Fruit fly (Drosophila melanogaster) whole organism, embryonic: ENCODE results near the gene CCAP.

Experiments used
- CG18011 ChIP-seq: fragments of 200-800 bp; sonication (Bioruptor generic); optimal IDR thresholded peaks from 2 replicates; lab custom pipeline; 2017; ENCODE audit warnings: missing biosample characterization, missing genetic modification characterization, mild to moderate bottlenecking, moderate library complexity, missing genotype
- CG2120 ChIP-seq: fragments of 200-800 bp; sonication (Bioruptor generic); optimal IDR thresholded peaks from 3 replicates; lab custom pipeline; 2016; ENCODE audit warnings: missing biosample characterization, missing genetic modification characterization
- MTF-1 ChIP-seq: fragments of 200-800 bp; sonication (Bioruptor generic); optimal IDR thresholded peaks from 2 replicates; lab custom pipeline; 2018; ENCODE audit warnings: missing biosample characterization, mild to moderate bottlenecking, missing genetic modification characterization, borderline replicate concordance
- Nf-YB ChIP-seq: fragments of 200-800 bp; sonication (Bioruptor generic); optimal IDR thresholded peaks from 3 replicates; lab custom pipeline; 2019; ENCODE audit warnings: missing biosample characterization, mild to moderate bottlenecking, missing genetic modification characterization, moderate library complexity
- chif ChIP-seq, 2 experiments: fragments of 200-800 bp; sonication (Bioruptor generic); optimal IDR thresholded peaks; 3 replicates each; lab custom pipeline; 2016; ENCODE audit warnings: missing biosample characterization in 2 of 2, missing genetic modification characterization in 2 of 2
- gt ChIP-seq: fragments of 200-800 bp; sonication (Bioruptor generic); IDR thresholded peaks from 2 replicates; pipeline ENCODE4 v1.3.6; 2022; ENCODE audit warnings: missing biosample characterization, missing genetic modification characterization
- psq ChIP-seq: fragments of 200-800 bp; sonication (Bioruptor generic); optimal IDR thresholded peaks from 2 replicates; lab custom pipeline; 2017; ENCODE audit warnings: missing biosample characterization, missing genetic modification characterization
- repo ChIP-seq: fragments of 200-800 bp; sonication (Bioruptor generic); optimal IDR thresholded peaks from 2 replicates; lab custom pipeline; 2016; ENCODE audit warnings: missing biosample characterization, missing genetic modification characterization
- run ChIP-seq: fragments of 200-800 bp; sonication (Bioruptor generic); optimal IDR thresholded peaks from 3 replicates; lab custom pipeline; 2018; ENCODE audit warnings: missing biosample characterization, mild to moderate bottlenecking, missing genetic modification characterization

dm6 chr3R:22750534-22750947 is 48.7 kb upstream of the CCAP start, which contains the start of the genes rumi, CG7029 and Usp12-46:
- TF ChIP-seq psq (GFP tag; lab: Kevin White, UChicago) (peak; percentile 64), gt (GFP tag; lab: Robert Waterston, UW) (peak; percentile 16; the same call in 1 of the 2 replicates), CG18011 (GFP tag; lab: Kevin White, UChicago) (peak; percentile 67), MTF-1 (GFP tag; lab: Kevin White, UChicago) (peak; percentile 46), CG2120 (GFP tag; lab: Kevin White, UChicago) (peak; percentile 93), Nf-YB (GFP tag; lab: Kevin White, UChicago) (peak; percentile 57), run (tag; lab: Kevin White, UChicago) (peak; percentile 56), chif (GFP tag; optimal IDR thresholded peaks at IDR 0.05; lab: Kevin White, UChicago) (peak; percentile 87 to 93), repo (GFP tag; lab: Kevin White, UChicago) (peak; percentile 88)
